Fruit fly (Drosophila melanogaster) whole organism, larva: ENCODE measurements around the gene CG9593.

Source experiments
- noc ChIP-seq: fragments of 200-800 bp; sonication (Bioruptor generic); optimal IDR thresholded peaks from 3 replicates; lab custom pipeline; 2019; ENCODE audit warnings: missing biosample characterization, mild to moderate bottlenecking, missing genetic modification characterization, moderate library complexity

Gene CG9593

DNA sequence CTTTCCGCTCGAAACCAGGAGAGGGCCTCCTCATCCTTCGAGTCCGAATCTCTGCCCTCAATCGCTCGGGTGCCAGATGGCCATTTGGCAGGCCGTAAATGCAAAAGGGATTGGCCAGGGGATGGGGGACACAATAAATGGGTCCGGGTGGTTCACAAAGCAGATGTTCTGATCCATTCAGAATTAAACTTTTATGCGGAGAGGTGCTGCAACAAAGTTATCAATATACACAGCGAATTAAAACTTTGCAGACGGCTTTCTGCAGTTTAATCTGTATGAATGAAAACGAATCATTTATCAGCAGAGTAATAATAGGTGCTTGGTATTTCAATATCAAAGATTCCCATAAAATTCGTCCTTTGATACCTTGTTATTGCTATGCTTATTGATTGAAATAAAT is 5.2 kb downstream of the CG9593 start:
- TF ChIP-seq noc, result no peak

dm6 chr3R:15807877-15808381 is 5.9 kb downstream of the CG9593 start:
- TF ChIP-seq noc, result no peak

DNA sequence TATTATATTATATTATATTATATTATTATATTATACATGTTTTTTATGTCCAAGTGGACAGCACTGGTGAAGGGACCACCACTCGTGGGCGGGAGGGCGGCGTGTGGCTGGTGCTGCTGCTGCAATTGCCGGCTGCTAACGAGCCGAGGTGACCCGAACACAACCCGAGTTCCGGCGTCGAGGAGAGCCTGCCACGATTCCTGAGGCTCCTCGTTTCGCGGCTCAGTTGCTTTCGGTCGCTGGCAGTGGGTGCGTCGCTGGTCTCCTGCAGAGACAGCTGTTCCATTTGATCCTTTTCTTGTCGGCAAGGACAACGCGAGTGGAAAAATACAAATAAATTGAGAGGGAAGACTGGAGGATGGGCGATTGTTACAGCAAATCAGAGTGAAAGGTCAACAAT is 8.3 kb downstream of the CG9593 start:
- TF ChIP-seq noc, result no peak

- no peak for TF ChIP-seq noc
Measured at dm6 chr3R:15814150-15814549, 12.1 kb downstream of the CG9593 start.

DNA sequence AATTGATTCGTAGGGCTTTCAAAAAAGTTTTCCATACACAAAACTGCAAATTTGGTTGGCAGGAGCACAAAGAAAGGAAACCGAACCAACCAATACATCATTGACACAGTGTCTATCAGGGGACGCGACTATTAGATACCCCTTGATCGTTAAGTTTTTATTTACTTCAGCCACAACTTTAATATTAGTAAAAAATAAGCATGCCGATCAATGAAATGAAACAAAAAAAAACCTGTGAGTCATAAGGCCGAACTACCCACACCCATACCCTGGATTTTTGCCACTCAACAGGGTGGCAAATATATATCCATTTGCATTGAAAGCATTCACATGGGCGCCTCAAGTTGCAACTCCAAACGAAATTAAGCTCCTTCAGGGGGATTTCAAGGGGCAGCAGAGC is 14.2 kb downstream of the CG9593 start:
- no peak for TF ChIP-seq noc

DNA sequence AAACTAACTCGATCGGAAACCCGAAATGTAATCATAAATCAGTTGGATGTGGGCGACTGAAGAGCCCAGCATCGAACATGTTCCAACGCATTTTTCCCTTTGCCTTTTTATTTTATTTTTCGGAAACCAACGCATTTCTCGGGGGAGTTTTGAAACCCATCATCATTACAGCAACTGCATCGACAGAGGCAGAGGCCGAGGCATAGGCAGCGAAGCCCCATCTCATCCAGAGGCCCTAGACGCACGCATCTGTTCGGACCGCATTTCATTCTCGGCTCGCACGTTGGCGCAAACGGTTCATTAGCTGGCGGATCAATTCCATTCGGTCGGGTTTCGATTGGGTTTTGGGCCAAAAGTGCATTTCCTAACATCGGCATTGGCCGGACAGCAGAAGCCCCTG is 23.4 kb downstream of the CG9593 start, which contains the start of gene CG4576:
Gene CG4576, plus strand, starts transcription at position 227 of the 400 bp plus-strand sequence.
- TF ChIP-seq noc, result no peak

DNA sequence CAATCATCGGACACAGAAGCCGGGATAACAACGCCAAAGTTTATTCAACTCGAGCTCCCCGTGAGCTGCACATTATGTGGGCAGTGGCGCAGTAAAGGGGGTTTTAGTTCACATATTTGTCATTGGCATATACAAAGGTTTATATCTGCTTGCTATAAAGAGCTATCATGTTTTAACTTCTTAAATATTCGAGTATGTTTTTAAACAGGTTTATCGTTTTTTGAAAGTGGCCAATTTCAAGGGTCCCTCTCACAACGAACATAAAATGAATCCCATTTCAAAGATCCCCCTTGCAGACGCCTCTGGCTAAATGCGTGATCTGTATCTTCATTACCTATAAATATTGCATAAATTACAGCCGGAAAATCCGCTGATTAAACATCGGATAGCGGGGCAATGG is 25.5 kb downstream of the CG9593 start:
- TF ChIP-seq noc, result no peak

DNA sequence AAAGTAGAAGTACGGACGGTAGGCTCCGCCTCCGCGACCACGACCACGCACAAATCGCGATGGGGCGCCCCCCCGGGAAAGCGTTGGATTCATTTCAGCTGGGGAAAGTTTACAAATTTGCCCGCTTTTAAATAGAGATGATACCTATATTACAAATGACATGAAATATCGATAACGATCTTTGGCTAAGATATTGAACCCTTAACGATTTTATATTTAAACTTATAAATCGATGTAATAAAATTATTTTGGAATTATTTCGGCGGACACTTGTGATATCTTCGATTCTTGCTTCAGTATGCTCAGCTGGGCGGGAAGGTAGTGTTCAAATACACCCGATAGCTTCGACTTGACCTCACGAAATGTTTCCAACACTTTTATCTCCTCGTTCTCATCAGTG is 30.4 kb downstream of the CG9593 start, which contains the start of gene rec:
Gene rec, minus strand, starts transcription at position 108 of the 400 bp plus-strand sequence.
- no peak for TF ChIP-seq noc

DNA sequence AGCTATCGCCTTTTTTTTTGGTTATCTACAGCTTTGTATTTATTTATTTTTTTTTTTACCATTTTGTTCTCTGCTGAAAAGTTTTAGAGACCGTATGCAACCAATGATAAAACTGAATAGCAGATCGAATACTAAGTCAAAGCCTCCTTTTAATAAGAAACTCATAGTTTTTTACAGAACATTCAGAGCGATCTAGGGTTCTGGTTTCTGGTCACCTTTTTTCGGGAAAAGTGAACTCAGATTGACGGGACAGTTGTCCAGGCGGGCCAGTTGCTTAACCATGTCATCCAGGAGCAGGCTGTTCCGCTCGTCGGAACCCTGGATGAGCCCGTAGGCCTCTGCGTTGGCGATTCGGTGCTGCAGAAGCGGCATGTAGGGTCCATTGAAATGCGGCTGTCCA is 31.3 kb downstream of the CG9593 start, which contains the start of gene CG43318:
Gene CG43318, minus strand, starts transcription at position 101 of the 400 bp plus-strand sequence.
- no peak for TF ChIP-seq noc

DNA sequence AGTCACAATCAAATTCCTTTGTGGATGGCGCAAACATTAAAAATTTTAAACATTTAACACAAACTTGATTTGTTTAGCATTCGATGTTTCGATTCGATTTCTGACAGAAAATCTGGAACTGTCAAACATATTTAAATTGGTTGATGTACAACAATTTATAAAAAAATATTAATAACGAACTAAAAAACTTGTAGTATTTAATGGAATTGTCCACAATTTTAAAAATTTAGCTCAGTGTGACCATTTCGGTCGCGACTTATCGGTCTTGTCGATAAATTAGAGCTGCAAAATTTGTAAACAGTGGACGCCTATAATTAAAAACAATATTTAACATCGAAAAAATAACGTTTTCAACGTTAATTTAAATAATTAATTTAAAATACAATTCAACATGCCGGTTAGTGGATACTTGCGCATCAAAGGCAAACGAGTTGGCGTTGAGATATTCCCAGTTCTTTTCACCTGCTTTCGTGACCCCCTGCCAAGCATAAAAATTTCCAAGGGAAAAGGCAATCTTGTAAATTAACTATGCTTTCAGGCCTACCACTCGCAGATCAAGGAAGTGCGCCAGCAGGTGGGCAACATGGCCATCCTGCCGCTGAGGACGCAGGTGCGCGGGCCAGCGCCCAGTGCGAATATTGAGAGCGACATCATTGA is 32.4 kb downstream of the CG9593 start, which contains the start of the genes CG43317 and Arpc3A:
Gene CG43317, minus strand, starts transcription at position 51 of the 657 bp plus-strand sequence.
Gene Arpc3A, plus strand, starts transcription at position 274 of the 657 bp plus-strand sequence.
- TF ChIP-seq noc, result no peak

dm6 chr3R:15836864-15837824 is 35.1 kb downstream of the CG9593 start, which contains the start of the genes ND-23 and spn-E:
Gene ND-23, minus strand, starts transcription at chr3R:15837117.
Gene spn-E, plus strand, starts transcription at chr3R:15837419.
- no peak for TF ChIP-seq noc

DNA sequence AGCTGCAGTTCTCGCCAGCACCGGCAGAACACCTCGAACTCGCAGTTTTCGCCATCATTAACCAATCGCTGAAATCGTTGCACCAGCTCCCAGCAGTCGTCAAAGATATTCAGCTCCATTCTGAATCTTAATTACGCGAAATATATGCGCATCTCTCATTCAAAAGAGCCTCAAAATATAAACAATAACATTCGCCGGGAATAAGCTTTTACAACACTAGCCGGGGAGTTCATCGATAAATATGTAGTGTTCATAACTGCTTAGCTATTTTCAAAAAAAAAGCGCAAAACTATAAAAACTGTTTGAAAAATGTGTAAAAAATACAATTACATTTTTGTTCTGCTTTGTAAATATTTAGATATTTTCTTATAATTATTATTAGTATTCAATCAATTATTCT is 37.2 kb downstream of the CG9593 start, which contains the start of gene Pbp45:
Gene Pbp45, minus strand, starts transcription at position 222 of the 400 bp plus-strand sequence.
- TF ChIP-seq noc, result no peak

DNA sequence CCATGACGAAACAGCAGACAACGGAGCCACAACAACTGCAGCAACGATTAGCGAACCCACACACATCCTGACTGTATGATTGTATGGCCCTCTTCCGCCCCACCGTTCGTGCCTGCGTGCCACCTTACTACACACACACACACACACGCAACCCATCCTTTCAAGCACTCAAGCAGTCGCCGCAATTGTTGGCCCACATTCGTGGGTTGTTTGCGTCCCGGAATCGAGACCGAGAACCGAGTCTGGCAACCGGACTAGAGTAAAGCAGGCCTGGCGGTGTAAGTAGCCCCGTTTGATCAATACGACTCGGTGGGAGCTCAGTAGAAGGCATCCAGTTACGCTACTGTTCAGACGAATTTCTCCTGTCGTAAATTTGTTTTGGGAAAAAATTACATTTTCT is 44.2 kb downstream of the CG9593 start, which contains the start of gene CG4546:
Gene CG4546, plus strand, starts transcription at position 301 of the 400 bp plus-strand sequence.
- TF ChIP-seq noc, result no peak

dm6 chr3R:15851912-15852311 is 49.8 kb downstream of the CG9593 start:
- no peak for TF ChIP-seq noc
